Worm (Caenorhabditis elegans) whole organism, late embryonic: Measurements from ENCODE around the gene ZK546.19.

Experiments
- C08G9.2 ChIP-seq: sonication (generic microtip); optimal IDR thresholded peaks from 2 replicates; lab custom pipeline; 2016; ENCODE audit warnings: mild to moderate bottlenecking, missing genetic modification characterization, moderate library complexity, missing compliant biosample characterization
- F13H6.1 ChIP-seq: sonication (generic microtip); optimal IDR thresholded peaks from 2 replicates; lab custom pipeline; 2016; ENCODE audit warnings: missing genetic modification characterization, missing compliant biosample characterization
- K02D7.2 ChIP-seq: sonication (generic microtip); optimal IDR thresholded peaks from 2 replicates; lab custom pipeline; 2017; ENCODE audit warnings: mild to moderate bottlenecking, missing genetic modification characterization, missing compliant biosample characterization
- K09A11.1 ChIP-seq: sonication (generic microtip); optimal IDR thresholded peaks from 2 replicates; lab custom pipeline; 2017; ENCODE audit warnings: antibody characterized with exemption, mild to moderate bottlenecking, missing genetic modification characterization, missing compliant biosample characterization; ENCODE audit not compliant: insufficient read depth
- T23F11.4 ChIP-seq: fragments of 200-800 bp; sonication (Bioruptor generic); optimal IDR thresholded peaks from 2 replicates; lab custom pipeline; 2018; ENCODE audit warnings: mild to moderate bottlenecking, missing genetic modification characterization, missing compliant biosample characterization
- ahr-1 ChIP-seq: sonication (generic microtip); optimal IDR thresholded peaks from 2 replicates; lab custom pipeline; 2016; ENCODE audit warnings: missing genetic modification characterization, missing compliant biosample characterization
- ama-1 ChIP-seq: fragments of 150-350 bp; optimal IDR thresholded peaks from 2 replicates; lab custom pipeline; 2014
- ceh-14 ChIP-seq: sonication (generic microtip); optimal IDR thresholded peaks from 2 replicates; lab custom pipeline; 2016; ENCODE audit warnings: missing genotype, missing genetic modification characterization, missing compliant biosample characterization
- ceh-18 ChIP-seq: sonication (generic microtip); optimal IDR thresholded peaks from 2 replicates; lab custom pipeline; 2016; ENCODE audit warnings: missing genetic modification characterization, missing compliant biosample characterization
- ceh-19 ChIP-seq: fragments of 200-800 bp; sonication (Bioruptor generic); optimal IDR thresholded peaks from 2 replicates; lab custom pipeline; 2018; ENCODE audit warnings: mild to moderate bottlenecking, missing genetic modification characterization, missing compliant biosample characterization
- ceh-24 ChIP-seq: sonication (generic microtip); optimal IDR thresholded peaks from 2 replicates; lab custom pipeline; 2016; ENCODE audit warnings: mild to moderate bottlenecking, missing genetic modification characterization, missing compliant biosample characterization
- ceh-30 ChIP-seq: fragments of 150-350 bp; optimal IDR thresholded peaks from 2 replicates; lab custom pipeline; 2014; ENCODE audit warnings: missing biosample characterization, missing genetic modification characterization
- ceh-31 ChIP-seq: sonication (generic microtip); optimal IDR thresholded peaks from 2 replicates; lab custom pipeline; 2016; ENCODE audit warnings: missing genetic modification characterization, missing compliant biosample characterization
- ceh-34 ChIP-seq: sonication (generic microtip); optimal IDR thresholded peaks from 2 replicates; lab custom pipeline; 2016; ENCODE audit warnings: mild to moderate bottlenecking, missing genetic modification characterization, missing compliant biosample characterization
- ceh-45 ChIP-seq: fragments of 200-800 bp; sonication (Bioruptor generic); IDR thresholded peaks from 2 replicates; pipeline ENCODE4 v1.3.6; 2022; ENCODE audit warnings: missing genetic modification reagents, missing genetic modification characterization, missing compliant biosample characterization
- ceh-48 ChIP-seq: sonication (generic microtip); optimal IDR thresholded peaks from 2 replicates; lab custom pipeline; 2016; ENCODE audit warnings: missing genetic modification characterization, inconsistent platforms, missing compliant biosample characterization
- ceh-6 ChIP-seq: fragments of 200-800 bp; sonication (Bioruptor generic); optimal IDR thresholded peaks from 2 replicates; lab custom pipeline; 2018; ENCODE audit warnings: mild to moderate bottlenecking, missing genetic modification characterization, missing compliant biosample characterization
- ceh-9 ChIP-seq: sonication (generic microtip); optimal IDR thresholded peaks from 2 replicates; lab custom pipeline; 2016; ENCODE audit warnings: mild to moderate bottlenecking, missing genetic modification characterization, inconsistent platforms, missing compliant biosample characterization
- dmd-4 ChIP-seq: sonication (generic microtip); optimal IDR thresholded peaks from 2 replicates; lab custom pipeline; 2016; ENCODE audit warnings: borderline replicate concordance, missing genetic modification characterization, missing compliant biosample characterization
- dve-1 ChIP-seq: sonication (generic microtip); optimal IDR thresholded peaks from 2 replicates; lab custom pipeline; 2017; ENCODE audit warnings: antibody characterized with exemption, mild to moderate bottlenecking, missing genetic modification characterization, missing compliant biosample characterization
- elt-2 ChIP-seq: sonication (generic microtip); optimal IDR thresholded peaks from 2 replicates; lab custom pipeline; 2016; ENCODE audit warnings: missing genetic modification reagents, missing genetic modification characterization, missing compliant biosample characterization
- elt-4 ChIP-seq: sonication (generic microtip); optimal IDR thresholded peaks from 2 replicates; lab custom pipeline; 2016; ENCODE audit warnings: missing genetic modification characterization, missing compliant biosample characterization
- ets-4 ChIP-seq: sonication (generic microtip); optimal IDR thresholded peaks from 2 replicates; lab custom pipeline; 2016; ENCODE audit warnings: missing genetic modification characterization, missing compliant biosample characterization
- eyg-1 ChIP-seq: sonication (generic microtip); optimal IDR thresholded peaks from 2 replicates; lab custom pipeline; 2016; ENCODE audit warnings: missing genotype, missing genetic modification characterization, missing compliant biosample characterization
- fax-1 ChIP-seq: sonication (generic microtip); optimal IDR thresholded peaks from 2 replicates; lab custom pipeline; 2016; ENCODE audit warnings: missing genotype, missing genetic modification characterization, missing compliant biosample characterization
- fkh-10 ChIP-seq: fragments of 150-350 bp; optimal IDR thresholded peaks from 2 replicates; lab custom pipeline; 2014; ENCODE audit warnings: missing biosample characterization, missing genetic modification reagents, missing genetic modification characterization
- fkh-6 ChIP-seq: sonication (generic microtip); optimal IDR thresholded peaks from 2 replicates; lab custom pipeline; 2016; ENCODE audit warnings: missing genetic modification characterization, missing compliant biosample characterization
- gmeb-2 ChIP-seq: sonication (generic microtip); optimal IDR thresholded peaks from 2 replicates; lab custom pipeline; 2016; ENCODE audit warnings: missing genetic modification characterization, inconsistent platforms, missing compliant biosample characterization
- hlh-15 ChIP-seq: sonication (generic microtip); optimal IDR thresholded peaks from 2 replicates; lab custom pipeline; 2016; ENCODE audit warnings: missing genetic modification characterization, missing compliant biosample characterization
- hlh-8 ChIP-seq: sonication (generic microtip); optimal IDR thresholded peaks from 2 replicates; lab custom pipeline; 2016; ENCODE audit warnings: missing genotype, missing genetic modification characterization, missing compliant biosample characterization
- lim-6 ChIP-seq: sonication (generic microtip); optimal IDR thresholded peaks from 2 replicates; lab custom pipeline; 2016; ENCODE audit warnings: missing genetic modification characterization, missing compliant biosample characterization
- madf-2 ChIP-seq: sonication (generic microtip); optimal IDR thresholded peaks from 2 replicates; lab custom pipeline; 2017; ENCODE audit warnings: missing genetic modification characterization, missing compliant biosample characterization
- mec-3 ChIP-seq: sonication (generic microtip); optimal IDR thresholded peaks from 2 replicates; lab custom pipeline; 2016; ENCODE audit warnings: borderline replicate concordance, missing genetic modification characterization, missing compliant biosample characterization
- nfya-1 ChIP-seq: sonication (generic microtip); optimal IDR thresholded peaks from 2 replicates; lab custom pipeline; 2017; ENCODE audit warnings: missing genetic modification characterization, mild to moderate bottlenecking, missing compliant biosample characterization, antibody characterized with exemption, moderate library complexity
- nhr-11 ChIP-seq: fragments of 150-350 bp; optimal IDR thresholded peaks from 2 replicates; lab custom pipeline; 2014; ENCODE audit warnings: missing biosample characterization, missing genetic modification characterization
- npax-4 ChIP-seq: sonication (generic microtip); optimal IDR thresholded peaks from 2 replicates; lab custom pipeline; 2016; ENCODE audit warnings: missing genetic modification characterization, missing compliant biosample characterization
- odd-2 ChIP-seq: sonication (generic microtip); optimal IDR thresholded peaks from 2 replicates; lab custom pipeline; 2017; ENCODE audit warnings: antibody characterized with exemption, mild to moderate bottlenecking, missing genetic modification characterization, missing compliant biosample characterization
- pha-2 ChIP-seq: sonication (generic microtip); optimal IDR thresholded peaks from 2 replicates; lab custom pipeline; 2017; ENCODE audit warnings: mild to moderate bottlenecking, missing genetic modification characterization, missing compliant biosample characterization
- pros-1 ChIP-seq: fragments of 150-350 bp; optimal IDR thresholded peaks from 2 replicates; lab custom pipeline; 2014; ENCODE audit warnings: missing biosample characterization, missing genetic modification reagents, missing genetic modification characterization
- ref-2 ChIP-seq: sonication (generic microtip); optimal IDR thresholded peaks from 2 replicates; lab custom pipeline; 2016; ENCODE audit warnings: missing genetic modification characterization, missing compliant biosample characterization
- rnt-1 ChIP-seq: sonication (generic microtip); optimal IDR thresholded peaks from 2 replicates; lab custom pipeline; 2016; ENCODE audit warnings: missing genetic modification characterization, missing compliant biosample characterization
- sdc-2 ChIP-seq: sonication (generic microtip); optimal IDR thresholded peaks from 2 replicates; lab custom pipeline; 2016; ENCODE audit warnings: missing genotype, missing genetic modification characterization, missing compliant biosample characterization
- sox-2 ChIP-seq: fragments of 200-800 bp; sonication (Bioruptor generic); IDR thresholded peaks from 2 replicates; pipeline ENCODE4 v1.3.6; 2022; ENCODE audit warnings: missing genetic modification reagents, missing genetic modification characterization, missing compliant biosample characterization
- sox-4 ChIP-seq: sonication (generic microtip); optimal IDR thresholded peaks from 2 replicates; lab custom pipeline; 2017; ENCODE audit warnings: mild to moderate bottlenecking, missing genetic modification characterization, inconsistent platforms, missing compliant biosample characterization
- syd-9 ChIP-seq: sonication (generic microtip); optimal IDR thresholded peaks from 2 replicates; lab custom pipeline; 2016; ENCODE audit warnings: mild to moderate bottlenecking, missing genetic modification characterization, moderate library complexity, missing compliant biosample characterization
- unc-3 ChIP-seq, 2 experiments: fragments of 200-800 bp in 1 of 2; sonication (Bioruptor generic) in 1 of 2; sonication (generic microtip) in 1 of 2; conservative IDR thresholded peaks in 1 of 2; optimal IDR thresholded peaks in 1 of 2; 2 replicates each; pipeline versions ENCODE4 v1.3.6 to Lab custom; 2016 to 2022; ENCODE audit warnings: missing compliant biosample characterization in 2 of 2, missing genetic modification characterization in 2 of 2, missing genetic modification reagents in 1 of 2
- unc-55 ChIP-seq: sonication (generic microtip); optimal IDR thresholded peaks from 2 replicates; lab custom pipeline; 2017; ENCODE audit warnings: missing biosample characterization, missing genetic modification reagents, missing genetic modification characterization
- unc-86 ChIP-seq: sonication (generic microtip); optimal IDR thresholded peaks from 2 replicates; lab custom pipeline; 2016; ENCODE audit warnings: missing genetic modification characterization, missing compliant biosample characterization
- ztf-16 ChIP-seq: sonication (generic microtip); optimal IDR thresholded peaks from 2 replicates; lab custom pipeline; 2017; ENCODE audit warnings: missing genetic modification characterization, missing compliant biosample characterization

Gene ZK546.19

ce11 chrII:4955353-4955752, 13.8 kb downstream of the ZK546.19 start, which contains the start of gene pbs-3 (continued):
- TF ChIP-seq ztf-16 (tag; lab: Kevin White, UChicago) (no peak), fkh-6 (tag; lab: Kevin White, UChicago) (no peak), madf-2 (peak; percentile 6), ceh-45 (no peak), npax-4 (no peak), ceh-19 (GFP tag; lab: Kevin White, UChicago) (no peak), hlh-15 (tag; lab: Kevin White, UChicago) (no peak), nfya-1 (tag; lab: Kevin White, UChicago) (peak; percentile 60), K09A11.1 (no peak), pha-2 (no peak), nhr-11 (tag; lab: Kevin White, UChicago) (no peak), ceh-18 (tag; lab: Kevin White, UChicago) (peak; percentile 44), unc-55 (GFP tag; lab: Kevin White, UChicago) (no peak), lim-6 (tag; lab: Kevin White, UChicago) (peak; percentile 78), ets-4 (tag; lab: Kevin White, UChicago) (peak; percentile 61), odd-2 (tag; lab: Kevin White, UChicago) (no peak), ceh-30 (tag; lab: Kevin White, UChicago) (no peak), ceh-34 (tag; lab: Kevin White, UChicago) (peak; percentile 29), sox-2 (GFP tag; lab: Robert Waterston, UW) (peak; percentile 15; the same call in 1 of the 2 replicates), F13H6.1 (tag; lab: Kevin White, UChicago) (peak; percentile 68), ama-1 (lab: Kevin White, UChicago) (no peak), elt-2 (tag; lab: Kevin White, UChicago) (peak; percentile 83), K02D7.2 (tag; lab: Kevin White, UChicago) (no peak), mec-3 (tag; lab: Kevin White, UChicago) (no peak), rnt-1 (tag; lab: Kevin White, UChicago) (peak; percentile 66), ahr-1 (tag; lab: Kevin White, UChicago) (no peak), syd-9 (tag; lab: Kevin White, UChicago) (no peak), elt-4 (tag; lab: Kevin White, UChicago) (no peak), ceh-6 (GFP tag; lab: Kevin White, UChicago) (no peak), eyg-1 (tag; lab: Kevin White, UChicago) (no peak), ceh-9 (tag; lab: Kevin White, UChicago) (no peak), sox-4 (no peak), ceh-48 (no peak), T23F11.4 (GFP tag; lab: Kevin White, UChicago) (no peak), unc-86 (tag; lab: Kevin White, UChicago) (peak; percentile 13), C08G9.2 (tag; lab: Kevin White, UChicago) (peak; percentile 76), unc-3 (GFP tag; conservative IDR thresholded peaks at IDR 0.05; lab: Robert Waterston, UW) (no peak), unc-3 (tag; optimal IDR thresholded peaks at IDR 0.05; lab: Kevin White, UChicago) (no peak), sdc-2 (tag; lab: Kevin White, UChicago) (no peak), dve-1 (tag; lab: Kevin White, UChicago) (no peak), ref-2 (tag; lab: Kevin White, UChicago) (peak; percentile 46), ceh-31 (tag; lab: Kevin White, UChicago) (peak; percentile 97), fax-1 (peak; percentile 54), ceh-24 (tag; lab: Kevin White, UChicago) (no peak), pros-1 (no peak), ceh-14 (tag; lab: Kevin White, UChicago) (peak; percentile 74), hlh-8 (tag; lab: Kevin White, UChicago) (peak; percentile 30), fkh-10 (GFP tag; lab: Kevin White, UChicago) (no peak), dmd-4 (tag; lab: Kevin White, UChicago) (peak; percentile 37), gmeb-2 (no peak)
